Worm (Caenorhabditis elegans): ENCODE data around the gene Y37A1B.7.

Gene Y37A1B.7

ce11 chrIV:14001782-14002181, 41.8 kb downstream of the Y37A1B.7 start:
- no peak for TF ChIP-seq Y56A3A.18 (GFP tag; IDR thresholded peaks at IDR 0.05)
- no peak for TF ChIP-seq lir-1 (GFP tag; conservative IDR thresholded peaks at IDR 0.05)
- TF ChIP-seq ZK185.1 (tag; optimal IDR thresholded peaks at IDR 0.05; ENCODE audit: poor library complexity, severe bottlenecking) = no peak
- no peak for TF ChIP-seq C06A6.2 (GFP tag; conservative IDR thresholded peaks at IDR 0.05)
- TF ChIP-seq attf-3 (GFP tag; conservative IDR thresholded peaks at IDR 0.05) = no peak
- no peak for TF ChIP-seq madf-10 (tag; optimal IDR thresholded peaks at IDR 0.05)
- no peak for TF ChIP-seq madf-3 (GFP tag; IDR thresholded peaks at IDR 0.05)

Measured in whole organism, young adult.